Worm (Caenorhabditis elegans) whole organism, young adult: ENCODE data around the gene ceh-39.

Experiments used
- cebp-2 ChIP-seq: fragments of 200-800 bp; sonication (Bioruptor generic); IDR thresholded peaks from 2 replicates; pipeline ENCODE4 v1.3.6; 2022; ENCODE audit warnings: missing genetic modification characterization, missing compliant biosample characterization
- egl-44 ChIP-seq: fragments of 200-800 bp; sonication (Bioruptor generic); IDR thresholded peaks from 2 replicates; pipeline ENCODE4 v1.3.6; 2022; ENCODE audit warnings: missing genetic modification reagents, missing genetic modification characterization, missing compliant biosample characterization
- gei-17 ChIP-seq: fragments of 200-800 bp; sonication (Bioruptor generic); optimal IDR thresholded peaks from 2 replicates; lab custom pipeline; 2018; ENCODE audit warnings: mild to moderate bottlenecking, missing genetic modification characterization, missing compliant biosample characterization
- hlh-12 ChIP-seq: sonication (generic microtip); optimal IDR thresholded peaks from 2 replicates; lab custom pipeline; 2016; ENCODE audit warnings: missing genetic modification characterization, missing compliant biosample characterization
- hmg-20 ChIP-seq: fragments of 200-800 bp; sonication (Bioruptor generic); IDR thresholded peaks from 2 replicates; pipeline ENCODE4 v1.3.6; 2022; ENCODE audit warnings: missing genetic modification reagents, missing genetic modification characterization, missing compliant biosample characterization
- pha-4 ChIP-seq: fragments of 150-350 bp; sonication (generic microtip); optimal IDR thresholded peaks from 2 replicates; lab custom pipeline; 2014; ENCODE audit warnings: missing biosample characterization, missing genetic modification reagents, missing genetic modification characterization
- rpc-1 ChIP-seq, 2 experiments: fragments of 150-350 bp in 1 of 2; sonication (generic microtip) in 1 of 2; optimal IDR thresholded peaks; 2 replicates each; lab custom pipeline; 2014 to 2018; ENCODE audit warnings: missing biosample characterization in 1 of 2, missing genetic modification characterization in 1 of 2, missing genetic modification reagents in 1 of 2, missing genotype in 1 of 2
- sptf-2 ChIP-seq: fragments of 200-800 bp; sonication (Bioruptor generic); optimal IDR thresholded peaks from 2 replicates; lab custom pipeline; 2018; ENCODE audit warnings: mild to moderate bottlenecking, missing genetic modification characterization, missing compliant biosample characterization

DNA sequence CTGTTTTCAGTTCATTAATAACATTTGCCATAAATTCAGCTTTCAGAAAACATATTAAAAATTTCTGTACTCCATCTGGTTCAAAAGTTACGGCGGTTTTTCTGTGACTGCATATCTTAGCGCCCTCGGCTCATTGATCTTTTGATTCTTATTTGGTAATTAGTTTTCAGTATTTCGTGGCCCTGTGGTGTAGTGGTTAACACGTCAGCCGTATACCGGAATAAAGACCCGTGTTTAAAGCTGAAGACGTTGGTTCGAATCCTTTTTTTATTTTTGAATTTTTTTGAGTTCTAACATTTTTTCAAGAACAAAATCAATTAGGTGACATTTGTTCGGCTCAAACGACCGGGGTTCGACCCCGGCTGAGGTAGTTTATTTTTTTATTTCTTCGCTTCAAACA is 25.5 kb downstream of the ceh-39 start:
- TF ChIP-seq sptf-2 (GFP tag; lab: Kevin White, UChicago) (no peak), cebp-2 (GFP tag; lab: Robert Waterston, UW) (no peak), hmg-20 (GFP tag; lab: Robert Waterston, UW) (no peak), pha-4 (no peak), egl-44 (no peak), rpc-1 (optimal IDR thresholded peaks at IDR 0.05; lab: Kevin White, UChicago) (peak; percentile 4), rpc-1 (tag; optimal IDR thresholded peaks at IDR 0.05; lab: Kevin White, UChicago) (peak; percentile 71), hlh-12 (tag; lab: Kevin White, UChicago) (no peak), gei-17 (GFP tag; lab: Kevin White, UChicago) (no peak)
